Worm (Caenorhabditis elegans): ENCODE measurements around the gene lgc-33.

Gene lgc-33

DNA sequence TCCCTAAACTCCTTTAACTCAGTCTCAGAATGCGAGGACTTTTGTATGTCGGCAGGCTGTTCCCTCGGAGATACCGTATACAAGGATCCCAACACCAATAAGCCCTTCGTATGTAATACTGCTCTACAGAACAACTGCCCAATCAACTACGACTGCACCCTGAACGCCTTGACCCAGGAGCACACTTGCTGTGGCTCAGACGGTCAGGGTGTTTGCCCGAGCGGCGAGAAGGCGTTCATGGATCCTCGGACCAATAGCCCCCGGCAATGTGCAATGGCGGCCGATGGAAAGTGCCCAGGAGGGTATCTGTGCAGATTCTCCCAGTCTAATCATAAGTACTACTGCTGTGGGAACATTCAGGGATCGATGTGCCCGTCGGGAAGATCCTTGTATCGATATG is 23.4 kb downstream of the lgc-33 start:
- TF ChIP-seq lin-15B (tag; optimal IDR thresholded peaks at IDR 0.05) (no peak), unc-39 (tag; optimal IDR thresholded peaks at IDR 0.05) (no peak), skn-1 (tag; optimal IDR thresholded peaks at IDR 0.05) (no peak), elt-2 (tag; optimal IDR thresholded peaks at IDR 0.05) (no peak), jun-1 (tag; optimal IDR thresholded peaks at IDR 0.05) (no peak), mml-1 (tag; optimal IDR thresholded peaks at IDR 0.05) (no peak), fos-1 (tag; optimal IDR thresholded peaks at IDR 0.05) (no peak), daf-12 (tag; optimal IDR thresholded peaks at IDR 0.05) (no peak), nhr-12 (tag; optimal IDR thresholded peaks at IDR 0.05) (no peak)

DNA sequence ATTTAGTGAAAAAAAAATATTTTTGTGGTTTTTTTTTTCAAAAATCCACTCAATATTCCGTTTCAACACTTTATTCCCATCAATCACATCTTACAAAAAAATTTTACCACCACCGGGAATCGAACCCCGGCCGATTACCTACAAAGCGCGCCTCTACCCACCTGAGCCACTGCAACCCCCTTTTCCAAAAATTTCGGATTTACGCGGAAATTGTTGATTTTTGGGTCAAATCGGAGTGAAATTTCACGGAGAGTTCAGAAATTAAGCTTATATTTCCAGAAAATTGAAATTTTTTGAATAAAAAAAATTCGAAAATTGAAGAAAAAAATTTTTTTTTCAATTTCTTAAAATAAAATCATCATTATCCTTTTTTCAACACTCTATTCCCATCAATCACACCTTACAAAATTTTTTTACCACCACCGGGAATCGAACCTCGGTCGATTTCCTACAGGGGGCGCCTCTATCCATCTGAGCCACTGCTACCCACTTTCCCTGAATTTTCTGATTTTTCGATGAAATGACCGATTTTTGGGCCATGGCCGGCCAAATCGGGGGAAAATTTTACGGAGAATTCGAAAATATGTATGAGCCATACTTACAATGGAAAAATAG is 28.0 kb downstream of the lgc-33 start:
- no peak for TF ChIP-seq nfya-1 (tag; optimal IDR thresholded peaks at IDR 0.05; ENCODE audit: insufficient read depth)
- no peak for TF ChIP-seq nhr-237 (tag; optimal IDR thresholded peaks at IDR 0.05)
- no peak for TF ChIP-seq hmg-11 (tag; optimal IDR thresholded peaks at IDR 0.05)
- TF ChIP-seq nhr-28 (tag; optimal IDR thresholded peaks at IDR 0.05) = no peak
- TF ChIP-seq egl-5 (tag; optimal IDR thresholded peaks at IDR 0.05) = no peak
- TF ChIP-seq fkh-10 (GFP tag; optimal IDR thresholded peaks at IDR 0.05) = no peak

DNA sequence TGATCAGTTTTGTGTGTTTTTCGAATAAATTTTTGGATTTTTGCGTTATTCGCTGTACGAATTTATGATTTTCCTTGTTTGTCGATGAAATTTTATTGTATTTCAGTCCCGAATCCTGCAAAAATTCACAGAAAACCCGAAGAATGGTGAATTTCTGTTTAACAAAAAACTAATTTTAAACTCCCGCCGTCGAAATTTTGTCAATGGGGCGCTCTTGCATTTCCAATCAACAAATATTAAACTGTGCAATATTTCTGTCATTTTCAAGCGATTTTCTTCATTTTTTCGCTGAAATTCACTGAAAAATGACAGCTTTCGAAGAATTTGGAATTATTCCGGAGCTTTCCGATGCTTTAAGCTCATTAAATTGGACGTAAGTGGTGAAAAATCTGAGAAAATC is 29.4 kb downstream of the lgc-33 start, which contains the start of gene Y55F3BR.1:
Gene Y55F3BR.1 (plus strand): TSS at position 115 of the 400 bp plus-strand sequence.
- TF ChIP-seq snpc-4 (tag; optimal IDR thresholded peaks at IDR 0.05) (peak; percentile 69), ceh-28 (tag; optimal IDR thresholded peaks at IDR 0.05) (peak; percentile 20), nhr-237 (tag; optimal IDR thresholded peaks at IDR 0.05) (no peak), pha-4 (tag; optimal IDR thresholded peaks at IDR 0.05) (peak; percentile 87), nhr-23 (tag; optimal IDR thresholded peaks at IDR 0.05) (peak; percentile 53), skn-1 (tag; optimal IDR thresholded peaks at IDR 0.05) (no peak), lin-15B (tag; optimal IDR thresholded peaks at IDR 0.05) (peak; percentile 81), hmg-11 (tag; optimal IDR thresholded peaks at IDR 0.05) (peak; percentile 46), lsy-12 (tag; optimal IDR thresholded peaks at IDR 0.05) (no peak), egl-5 (tag; optimal IDR thresholded peaks at IDR 0.05) (peak; percentile 42), fkh-10 (GFP tag; optimal IDR thresholded peaks at IDR 0.05) (no peak), nfya-1 (tag; optimal IDR thresholded peaks at IDR 0.05; ENCODE audit: insufficient read depth) (peak; percentile 61), lin-39 (tag; optimal IDR thresholded peaks at IDR 0.05) (peak; percentile 46)

ce11 chrIV:878634-879033 is 33.3 kb downstream of the lgc-33 start:
- no peak for TF ChIP-seq nfya-1 (tag; optimal IDR thresholded peaks at IDR 0.05; ENCODE audit: insufficient read depth)
- TF ChIP-seq lin-15B (tag; optimal IDR thresholded peaks at IDR 0.05) = no peak
- no peak for TF ChIP-seq R02D3.7 (tag; optimal IDR thresholded peaks at IDR 0.05)
- TF ChIP-seq hmg-11 (tag; optimal IDR thresholded peaks at IDR 0.05) = no peak
- TF ChIP-seq elt-1 (tag; optimal IDR thresholded peaks at IDR 0.05) = no peak
- TF ChIP-seq fos-1 (tag; optimal IDR thresholded peaks at IDR 0.05) = no peak
- no peak for TF ChIP-seq nhr-28 (tag; optimal IDR thresholded peaks at IDR 0.05)
- no peak for TF ChIP-seq mml-1 (tag; optimal IDR thresholded peaks at IDR 0.05)
- TF ChIP-seq pqm-1 (tag; optimal IDR thresholded peaks at IDR 0.05) = no peak
- no peak for TF ChIP-seq snpc-4 (tag; optimal IDR thresholded peaks at IDR 0.05)
- no peak for TF ChIP-seq skn-1 (tag; optimal IDR thresholded peaks at IDR 0.05)
- TF ChIP-seq ztf-11 (tag; optimal IDR thresholded peaks at IDR 0.05) = no peak
- TF ChIP-seq ztf-4 (tag; optimal IDR thresholded peaks at IDR 0.05) = no peak
- TF ChIP-seq nhr-12 (tag; optimal IDR thresholded peaks at IDR 0.05) = no peak
- TF ChIP-seq lsy-12 (tag; optimal IDR thresholded peaks at IDR 0.05) = no peak
- TF ChIP-seq fkh-10 (GFP tag; optimal IDR thresholded peaks at IDR 0.05) = no peak
- TF ChIP-seq nhr-67 (tag; optimal IDR thresholded peaks at IDR 0.05) = no peak
- no peak for TF ChIP-seq nhr-23 (tag; optimal IDR thresholded peaks at IDR 0.05)

DNA sequence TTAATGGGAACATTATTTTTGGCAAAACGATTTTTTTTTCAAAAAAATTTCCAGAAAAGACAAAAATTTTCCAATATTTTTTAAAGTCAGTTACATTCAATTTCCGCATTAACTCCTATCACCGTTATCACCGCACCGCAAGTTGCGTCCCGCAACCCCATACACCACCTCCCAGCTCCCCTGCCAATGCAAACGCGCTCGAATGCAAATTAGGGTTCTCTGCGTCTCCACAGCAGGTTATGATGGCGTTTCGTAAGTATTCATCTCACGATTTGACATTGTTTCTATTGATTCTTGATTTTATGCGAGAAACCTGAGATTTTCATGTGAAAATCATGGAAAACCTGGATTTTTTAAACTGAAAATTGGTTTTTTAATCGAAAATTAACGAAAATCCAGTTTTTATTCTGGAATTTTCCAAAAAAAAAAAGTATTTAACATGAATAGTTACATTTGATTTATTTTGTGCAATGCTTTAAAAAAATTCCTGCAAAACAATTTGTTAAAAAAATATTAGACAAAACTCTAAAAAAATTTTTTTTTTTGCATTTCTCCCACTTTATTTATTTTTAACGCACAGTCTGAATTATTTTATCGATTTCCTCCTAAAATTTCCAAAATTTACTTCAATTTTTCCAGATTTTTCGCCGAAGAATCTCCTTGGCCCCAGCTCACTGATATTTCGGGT is 39.6 kb downstream of the lgc-33 start, which contains the start of gene mak-2:
Gene mak-2 (plus strand): TSS at position 638 of the 688 bp plus-strand sequence.
- peak; percentile 58 for TF ChIP-seq pqm-1 (tag; optimal IDR thresholded peaks at IDR 0.05)
- peak; percentile 54 for TF ChIP-seq jun-1 (tag; optimal IDR thresholded peaks at IDR 0.05)
- TF ChIP-seq eor-1 (tag; optimal IDR thresholded peaks at IDR 0.05) = no peak
- TF ChIP-seq tbx-2 (tag; optimal IDR thresholded peaks at IDR 0.05) = peak; percentile 13
- TF ChIP-seq elt-2 (tag; optimal IDR thresholded peaks at IDR 0.05) = peak; percentile 75
- peak; percentile 91 for TF ChIP-seq lin-15B (tag; optimal IDR thresholded peaks at IDR 0.05)
- peak; percentile 66 for TF ChIP-seq nfya-1 (tag; optimal IDR thresholded peaks at IDR 0.05; ENCODE audit: insufficient read depth)
- peak; percentile 96 for TF ChIP-seq lin-39 (tag; optimal IDR thresholded peaks at IDR 0.05)
- no peak for TF ChIP-seq zag-1 (tag; optimal IDR thresholded peaks at IDR 0.05)
- TF ChIP-seq elt-3 (tag; optimal IDR thresholded peaks at IDR 0.05) = no peak
- peak; percentile 59 for TF ChIP-seq ama-1 (optimal IDR thresholded peaks at IDR 0.05)
- TF ChIP-seq hmg-11 (tag; optimal IDR thresholded peaks at IDR 0.05) = peak; percentile 67
- peak; percentile 87 for TF ChIP-seq pha-4 (tag; optimal IDR thresholded peaks at IDR 0.05)
- peak; percentile 83 for TF ChIP-seq snpc-4 (tag; optimal IDR thresholded peaks at IDR 0.05)
- peak; percentile 55 for TF ChIP-seq skn-1 (tag; optimal IDR thresholded peaks at IDR 0.05)
- TF ChIP-seq nhr-23 (tag; optimal IDR thresholded peaks at IDR 0.05) = peak; percentile 80
- no peak for TF ChIP-seq elt-1 (tag; optimal IDR thresholded peaks at IDR 0.05)
- peak; percentile 36 for TF ChIP-seq R02D3.7 (tag; optimal IDR thresholded peaks at IDR 0.05)
- no peak for TF ChIP-seq fos-1 (tag; optimal IDR thresholded peaks at IDR 0.05)
- TF ChIP-seq egl-5 (tag; optimal IDR thresholded peaks at IDR 0.05) = peak; percentile 66
- peak; percentile 62 for TF ChIP-seq ceh-28 (tag; optimal IDR thresholded peaks at IDR 0.05)
- TF ChIP-seq nhr-25 (tag; optimal IDR thresholded peaks at IDR 0.05) = peak; percentile 63

Measured in whole organism, L3 larva.